Worm (Caenorhabditis elegans) whole organism, L2 larva: Measurements from ENCODE around the gene F55C12.2.

Experiments
- R02D3.7 ChIP-seq: fragments of 150-350 bp; optimal IDR thresholded peaks from 2 replicates; lab custom pipeline; 2014; ENCODE audit warnings: missing biosample characterization, missing genetic modification characterization
- aly-2 ChIP-seq: fragments of 150-350 bp; optimal IDR thresholded peaks from 2 replicates; lab custom pipeline; 2014; ENCODE audit warnings: missing biosample characterization, missing genetic modification characterization
- fos-1 ChIP-seq: fragments of 150-350 bp; optimal IDR thresholded peaks from 2 replicates; lab custom pipeline; 2014; ENCODE audit warnings: missing biosample characterization, missing genetic modification characterization
- lin-39 ChIP-seq: fragments of 150-350 bp; optimal IDR thresholded peaks from 2 replicates; lab custom pipeline; 2014; ENCODE audit warnings: missing biosample characterization, missing genetic modification reagents, missing genetic modification characterization
- lsy-2 ChIP-seq, 2 experiments: fragments of 150-350 bp in 1 of 2; sonication (generic microtip) in 1 of 2; optimal IDR thresholded peaks; 2 replicates each; lab custom pipeline; 2014 to 2017; ENCODE audit warnings: missing biosample characterization in 2 of 2, missing genetic modification characterization in 2 of 2
- mab-5 ChIP-seq: fragments of 150-350 bp; optimal IDR thresholded peaks from 2 replicates; lab custom pipeline; 2014; ENCODE audit warnings: missing biosample characterization, missing genetic modification characterization
- nhr-11 ChIP-seq: fragments of 150-350 bp; optimal IDR thresholded peaks from 2 replicates; lab custom pipeline; 2014; ENCODE audit warnings: missing biosample characterization, missing genetic modification characterization
- nhr-77 ChIP-seq: fragments of 150-350 bp; optimal IDR thresholded peaks from 2 replicates; lab custom pipeline; 2014; ENCODE audit warnings: missing biosample characterization, missing genetic modification characterization
- skn-1 ChIP-seq: sonication (generic microtip); optimal IDR thresholded peaks from 2 replicates; lab custom pipeline; 2017; ENCODE audit warnings: missing biosample characterization, missing genetic modification characterization
- snpc-4 ChIP-seq: fragments of 150-350 bp; optimal IDR thresholded peaks from 2 replicates; lab custom pipeline; 2014; ENCODE audit warnings: missing biosample characterization, missing genetic modification characterization
- unc-39 ChIP-seq: fragments of 150-350 bp; optimal IDR thresholded peaks from 2 replicates; lab custom pipeline; 2014; ENCODE audit warnings: missing biosample characterization, missing genetic modification characterization
- unc-62 ChIP-seq: fragments of 150-350 bp; optimal IDR thresholded peaks from 2 replicates; lab custom pipeline; 2014; ENCODE audit warnings: missing biosample characterization, missing genetic modification reagents, missing genetic modification characterization
- zag-1 ChIP-seq: fragments of 150-350 bp; optimal IDR thresholded peaks from 2 replicates; lab custom pipeline; 2014; ENCODE audit warnings: missing biosample characterization, missing genetic modification characterization
- ztf-11 ChIP-seq: sonication (generic microtip); optimal IDR thresholded peaks from 2 replicates; lab custom pipeline; 2017; ENCODE audit warnings: missing biosample characterization, missing genetic modification characterization

DNA sequence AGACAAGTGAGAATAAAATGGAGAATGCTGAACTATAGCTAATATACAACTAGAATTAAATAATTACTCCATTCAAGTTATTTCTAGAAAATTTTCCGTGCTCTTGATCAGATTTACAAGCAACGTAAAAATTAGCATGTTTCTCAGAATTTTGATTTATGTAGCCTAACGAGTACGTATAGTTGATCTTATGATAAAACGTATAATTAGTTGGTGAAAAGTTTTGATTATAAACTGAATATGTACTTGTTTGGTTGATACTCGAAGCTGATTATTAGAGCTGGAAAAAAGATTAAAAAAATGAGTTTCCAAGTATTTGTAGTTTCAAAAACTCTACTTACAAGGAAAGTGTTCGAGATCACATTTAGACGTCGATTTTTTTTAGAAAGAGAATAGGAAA, 19.9 kb downstream of the F55C12.2 start:
- TF ChIP-seq nhr-77 (tag; lab: Kevin White, UChicago) (no peak), zag-1 (tag; lab: Kevin White, UChicago) (no peak), ztf-11 (tag; lab: Kevin White, UChicago) (no peak), R02D3.7 (tag; lab: Kevin White, UChicago) (no peak), unc-39 (tag; lab: Kevin White, UChicago) (no peak), unc-62 (GFP tag; lab: Kevin White, UChicago) (no peak), lsy-2 (tag; optimal IDR thresholded peaks at IDR 0.05; lab: Kevin White, UChicago) (no peak), mab-5 (no peak), fos-1 (no peak), snpc-4 (tag; lab: Kevin White, UChicago) (no peak), aly-2 (no peak), nhr-11 (no peak), lin-39 (tag; lab: Kevin White, UChicago) (no peak), skn-1 (tag; lab: Kevin White, UChicago) (no peak)
